Worm (Caenorhabditis elegans): ENCODE results near the gene tph-1.

ce11 chrII:7570305-7570704 lies 21.2 kb downstream of the tph-1 start, which contains the start of gene F35D2.3:
- TF ChIP-seq dao-5 (tag; optimal IDR thresholded peaks at IDR 0.05) = no peak
- no peak for TF ChIP-seq him-1 (tag; optimal IDR thresholded peaks at IDR 0.05)
- TF ChIP-seq W03F9.2 (tag; optimal IDR thresholded peaks at IDR 0.05) = no peak

Data from whole organism, L4/young adult.